Worm (Caenorhabditis elegans) whole organism, late embryonic: Measurements from ENCODE around the gene str-129.

Experiments used
- K02D7.2 ChIP-seq: sonication (generic microtip); optimal IDR thresholded peaks from 2 replicates; lab custom pipeline; 2017; ENCODE audit warnings: mild to moderate bottlenecking, missing genetic modification characterization, missing compliant biosample characterization
- ceh-34 ChIP-seq: sonication (generic microtip); optimal IDR thresholded peaks from 2 replicates; lab custom pipeline; 2016; ENCODE audit warnings: mild to moderate bottlenecking, missing genetic modification characterization, missing compliant biosample characterization
- ceh-9 ChIP-seq: sonication (generic microtip); optimal IDR thresholded peaks from 2 replicates; lab custom pipeline; 2016; ENCODE audit warnings: mild to moderate bottlenecking, missing genetic modification characterization, inconsistent platforms, missing compliant biosample characterization
- pha-4 ChIP-seq: fragments of 150-350 bp; optimal IDR thresholded peaks from 2 replicates; lab custom pipeline; 2018; ENCODE audit warnings: missing biosample characterization, missing genetic modification reagents, missing genetic modification characterization
- unc-3 ChIP-seq, 2 experiments: fragments of 200-800 bp in 1 of 2; sonication (Bioruptor generic) in 1 of 2; sonication (generic microtip) in 1 of 2; conservative IDR thresholded peaks in 1 of 2; optimal IDR thresholded peaks in 1 of 2; 2 replicates each; pipeline versions ENCODE4 v1.3.6 to Lab custom; 2016 to 2022; ENCODE audit warnings: missing compliant biosample characterization in 2 of 2, missing genetic modification characterization in 2 of 2, missing genetic modification reagents in 1 of 2
- ztf-16 ChIP-seq: sonication (generic microtip); optimal IDR thresholded peaks from 2 replicates; lab custom pipeline; 2017; ENCODE audit warnings: missing genetic modification characterization, missing compliant biosample characterization

DNA sequence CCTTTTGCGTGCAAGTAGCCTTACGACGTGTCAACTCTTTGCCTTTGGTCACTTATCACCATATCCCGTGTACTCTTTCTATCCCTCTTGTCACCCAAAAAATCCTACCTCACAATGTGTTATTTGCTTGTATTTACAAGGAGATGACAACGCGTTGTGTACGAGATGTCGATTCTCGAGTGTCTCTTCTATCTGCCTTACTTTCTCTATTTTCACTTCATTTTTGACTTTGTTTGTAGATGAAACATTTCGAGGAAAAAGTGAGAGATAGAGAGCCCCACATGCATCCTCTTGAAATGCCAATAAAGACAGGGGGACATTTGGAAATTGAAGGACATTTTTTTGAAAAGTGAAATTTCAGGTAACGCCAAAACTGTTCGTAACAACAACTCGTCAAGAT, 18.5 kb upstream of the str-129 start:
- TF ChIP-seq ztf-16 (no peak), K02D7.2 (tag; lab: Kevin White, UChicago) (no peak), unc-3 (GFP tag; conservative IDR thresholded peaks at IDR 0.05; lab: Robert Waterston, UW) (no peak), unc-3 (tag; optimal IDR thresholded peaks at IDR 0.05; lab: Kevin White, UChicago) (no peak), pha-4 (tag; lab: Kevin White, UChicago) (no peak), ceh-9 (tag; lab: Kevin White, UChicago) (no peak), ceh-34 (tag; lab: Kevin White, UChicago) (no peak)
